Fruit fly (Drosophila melanogaster) whole organism, larva: ENCODE results near the gene eag.

Experiments used
- noc ChIP-seq: fragments of 200-800 bp; sonication (Bioruptor generic); optimal IDR thresholded peaks from 3 replicates; lab custom pipeline; 2019; ENCODE audit warnings: missing biosample characterization, mild to moderate bottlenecking, missing genetic modification characterization, moderate library complexity

Gene eag

dm6 chrX:15024728-15025127 lies 69.5 kb downstream of the eag start:
- no peak for TF ChIP-seq noc (tag; lab: Kevin White, UChicago)

dm6 chrX:15025737-15026136 lies 70.5 kb downstream of the eag start:
- TF ChIP-seq noc (tag; lab: Kevin White, UChicago) = no peak

DNA sequence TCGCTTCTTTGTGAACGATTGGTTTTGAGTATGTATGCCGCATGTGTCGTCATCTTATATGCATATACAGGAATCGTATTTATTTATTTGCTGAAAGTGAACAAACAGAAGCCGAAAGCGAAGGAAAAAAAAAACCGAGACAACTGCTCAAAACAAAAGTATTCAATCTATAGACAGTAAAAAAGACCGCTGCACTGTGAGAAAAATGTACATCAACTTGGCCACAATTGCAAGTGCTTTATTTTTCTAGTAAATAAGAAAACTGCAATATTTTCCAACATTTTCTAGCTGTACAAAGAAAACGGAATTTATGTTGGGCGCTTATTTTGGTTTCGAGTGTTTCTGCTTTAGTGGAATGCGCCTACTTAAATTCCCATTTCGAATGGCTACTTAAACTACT lies 71.6 kb downstream of the eag start:
- TF ChIP-seq noc (tag; lab: Kevin White, UChicago) = no peak

DNA sequence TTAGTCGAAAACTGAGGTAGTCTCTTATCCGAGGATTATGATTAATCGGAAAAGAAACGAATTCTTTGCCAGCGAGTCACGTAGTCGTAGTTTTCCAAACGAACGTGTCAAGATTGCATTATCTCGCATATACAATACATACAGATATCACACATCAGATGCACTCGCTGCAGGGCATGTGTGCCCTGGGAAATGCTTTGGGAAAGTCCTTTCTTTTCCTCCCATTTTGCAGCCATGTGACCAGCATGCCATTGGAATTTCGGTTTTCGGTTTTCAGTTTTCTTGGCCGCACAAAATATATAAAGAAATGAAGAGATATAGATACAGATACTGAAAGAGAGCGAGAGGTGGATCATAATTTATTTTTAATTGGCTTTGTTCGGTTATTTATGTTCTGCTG lies 72.9 kb downstream of the eag start:
- TF ChIP-seq noc (tag; lab: Kevin White, UChicago) = no peak

DNA sequence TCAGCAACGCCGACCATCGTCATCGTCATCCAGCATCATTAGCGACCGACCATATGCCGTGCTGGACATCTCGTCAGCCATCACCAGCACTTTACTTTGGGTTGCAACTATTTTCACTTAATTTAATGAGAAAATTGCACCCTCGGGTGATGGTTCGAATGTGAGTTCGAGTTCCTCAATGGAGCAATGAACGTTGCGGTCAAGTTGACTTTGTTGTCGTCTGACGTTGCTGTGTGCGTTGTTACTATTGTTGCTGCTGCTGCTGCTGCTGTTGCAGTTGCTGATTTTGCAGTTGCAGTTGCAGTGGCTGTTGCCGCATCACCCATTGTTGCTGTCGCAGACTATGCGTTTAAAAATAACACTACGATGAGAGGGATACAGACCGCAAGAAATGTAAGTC lies 74.6 kb downstream of the eag start:
- no peak for TF ChIP-seq noc (tag; lab: Kevin White, UChicago)

DNA sequence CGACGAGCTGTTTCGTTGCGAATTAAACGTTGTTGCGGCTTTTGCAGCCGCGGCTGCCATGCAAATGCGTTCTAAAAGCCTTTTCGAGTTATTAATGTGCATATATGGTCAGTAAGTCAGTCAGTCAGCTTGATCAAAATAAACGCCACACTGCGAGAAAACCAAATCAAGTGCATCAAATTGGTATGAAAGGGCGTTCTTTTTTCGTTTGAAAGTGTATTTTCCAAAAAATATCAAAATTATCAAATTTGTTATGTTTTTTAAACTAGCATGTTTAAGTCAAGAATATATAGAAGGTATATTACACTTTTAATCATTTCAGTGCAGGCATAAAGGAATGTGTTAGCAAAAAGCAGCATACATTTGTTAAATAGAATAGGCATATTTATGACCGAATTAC lies 87.2 kb downstream of the eag start:
- TF ChIP-seq noc (tag; lab: Kevin White, UChicago) = no peak

- no peak for TF ChIP-seq noc (tag; lab: Kevin White, UChicago)
Measured at dm6 chrX:15043013-15043699, 87.9 kb downstream of the eag start.

dm6 chrX:15043700-15044225 lies 88.5 kb downstream of the eag start, which contains the start of gene CG5541:
Gene CG5541 (plus strand): TSS chrX:15044123.
- peak; percentile 63 for TF ChIP-seq noc (tag; lab: Kevin White, UChicago)

DNA sequence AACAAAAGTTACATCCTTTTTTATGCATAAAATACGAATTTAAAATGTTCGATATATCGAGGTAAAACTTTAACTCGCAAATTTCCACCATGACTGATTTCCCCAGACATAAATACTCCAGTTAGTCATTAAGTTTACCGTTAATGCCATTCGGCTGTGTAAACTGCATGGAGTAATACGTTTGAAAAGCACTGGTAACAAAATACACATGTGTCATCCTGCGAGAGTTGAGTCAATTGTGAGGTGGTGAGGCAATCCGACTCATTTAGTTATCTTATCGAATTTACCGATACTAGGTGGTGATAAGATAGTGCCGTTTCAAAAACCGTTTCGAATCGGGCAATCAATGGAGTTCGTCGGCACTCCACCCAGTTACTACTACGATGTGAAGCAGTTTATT lies 90.3 kb downstream of the eag start:
- TF ChIP-seq noc (tag; lab: Kevin White, UChicago) = no peak

- TF ChIP-seq noc (tag; lab: Kevin White, UChicago) = peak; percentile 48
Measured at dm6 chrX:15048713-15049112, 93.4 kb downstream of the eag start.
